Fruit fly (Drosophila melanogaster) whole organism, wandering third instar larva: ENCODE results near the gene CG14932.
A peak's percentile ranks its signal among the peaks of the same experiment; 100 is the strongest.

Source experiments
- Abd-B ChIP-seq: fragments of >200 bp; optimal IDR thresholded peaks from 2 replicates; lab custom pipeline; 2017; ENCODE audit warnings: missing biosample characterization, missing genetic modification characterization
- CG32264 ChIP-seq: fragments of 200-800 bp; sonication (Bioruptor generic); optimal IDR thresholded peaks from 2 replicates; lab custom pipeline; 2016; ENCODE audit warnings: missing biosample characterization, missing genetic modification characterization
- CG9705 ChIP-seq: fragments of 200-800 bp; sonication (Bioruptor generic); optimal IDR thresholded peaks from 2 replicates; lab custom pipeline; 2018; ENCODE audit warnings: missing biosample characterization, mild to moderate bottlenecking, missing genetic modification characterization
- CrebA ChIP-seq: fragments of 200-800 bp; sonication (Bioruptor generic); optimal IDR thresholded peaks from 2 replicates; lab custom pipeline; 2016; ENCODE audit warnings: missing biosample characterization, mild to moderate bottlenecking, missing genetic modification characterization, borderline replicate concordance
- Dfd ChIP-seq: fragments of >200 bp; optimal IDR thresholded peaks from 2 replicates; lab custom pipeline; 2017; ENCODE audit warnings: missing biosample characterization, missing genetic modification characterization
- Dif ChIP-seq: fragments of 200-275, 200-300 bp; sonication (Bioruptor generic); optimal IDR thresholded peaks from 2 replicates; lab custom pipeline; 2018; ENCODE audit warnings: missing biosample characterization, missing genetic modification characterization; ENCODE audit not compliant: partially characterized antibody
- HLH106 ChIP-seq: fragments of 200-800 bp; optimal IDR thresholded peaks from 3 replicates; lab custom pipeline; 2019; ENCODE audit warnings: missing biosample characterization, mild to moderate bottlenecking, missing genetic modification characterization, moderate library complexity
- Hnf4 ChIP-seq: fragments of 200-800 bp; sonication (Bioruptor generic); optimal IDR thresholded peaks from 2 replicates; lab custom pipeline; 2016; ENCODE audit warnings: missing biosample characterization, mild to moderate bottlenecking, missing genetic modification characterization
- Hr78 ChIP-seq: fragments of >200 bp; optimal IDR thresholded peaks from 2 replicates; lab custom pipeline; 2017; ENCODE audit warnings: missing biosample characterization, missing genetic modification characterization
- Hr83 ChIP-seq: fragments of 200-300 bp; sonication (Bioruptor generic); optimal IDR thresholded peaks from 2 replicates; lab custom pipeline; 2016; ENCODE audit warnings: missing biosample characterization, mild to moderate bottlenecking, missing genetic modification characterization, moderate library complexity; ENCODE audit not compliant: poor library complexity, severe bottlenecking
- Jra ChIP-seq: sonication (Bioruptor generic); optimal IDR thresholded peaks from 2 replicates; lab custom pipeline; 2016; ENCODE audit warnings: missing biosample characterization, missing genetic modification characterization
- Mio ChIP-seq: sonication (Bioruptor generic); optimal IDR thresholded peaks from 2 replicates; lab custom pipeline; 2016; ENCODE audit warnings: missing biosample characterization, missing genetic modification characterization
- Myc ChIP-seq: fragments of >200 bp; optimal IDR thresholded peaks from 2 replicates; lab custom pipeline; 2017
- N ChIP-seq: fragments of >200 bp; optimal IDR thresholded peaks from 2 replicates; lab custom pipeline; 2018; ENCODE audit warnings: missing biosample characterization, missing external identifiers, missing genetic modification characterization
- Rel ChIP-seq, 2 experiments: fragments of 200-800 bp; sonication (Bioruptor generic) in 1 of 2; optimal IDR thresholded peaks; 2 replicates in 1 of 2; 3 replicates in 1 of 2; lab custom pipeline; 2016 to 2019; ENCODE audit warnings: mild to moderate bottlenecking in 2 of 2, missing biosample characterization in 2 of 2, missing genetic modification characterization in 2 of 2, moderate library complexity in 1 of 2
- Sp1 ChIP-seq: fragments of 200-800 bp; sonication (Bioruptor generic); optimal IDR thresholded peaks from 3 replicates; lab custom pipeline; 2019; ENCODE audit warnings: missing biosample characterization, mild to moderate bottlenecking, missing genetic modification characterization, moderate library complexity
- Vsx2 ChIP-seq: fragments of 200-300, 225-300 bp; sonication (Bioruptor generic); optimal IDR thresholded peaks from 2 replicates; lab custom pipeline; 2018; ENCODE audit warnings: missing biosample characterization, missing genetic modification characterization; ENCODE audit not compliant: partially characterized antibody
- brk ChIP-seq: fragments of 200-800 bp; sonication (Bioruptor generic); optimal IDR thresholded peaks from 2 replicates; lab custom pipeline; 2016; ENCODE audit warnings: missing biosample characterization, mild to moderate bottlenecking, missing genetic modification characterization
- dl ChIP-seq, 2 experiments: fragments of 175-275, 200-275 bp in 1 of 2; fragments of 200-275 bp in 1 of 2; sonication (Bioruptor generic); optimal IDR thresholded peaks; lab custom pipeline; 2018; ENCODE audit warnings: mild to moderate bottlenecking in 2 of 2, missing biosample characterization in 2 of 2, missing genetic modification characterization in 2 of 2, moderate library complexity in 2 of 2; ENCODE audit not compliant: partially characterized antibody in 2 of 2, insufficient read depth in 1 of 2
- ey ChIP-seq: fragments of 200-800 bp; sonication (Bioruptor generic); optimal IDR thresholded peaks from 2 replicates; lab custom pipeline; 2016; ENCODE audit warnings: missing biosample characterization, missing genetic modification characterization
- foxo ChIP-seq, 2 experiments: fragments of 200-800 bp; sonication (Bioruptor generic); optimal IDR thresholded peaks; 2 replicates in 1 of 2; 3 replicates in 1 of 2; lab custom pipeline; 2016 to 2017; ENCODE audit warnings: missing biosample characterization in 2 of 2, missing genetic modification characterization in 2 of 2
- fru ChIP-seq: fragments of 200-800 bp; sonication (Bioruptor generic); optimal IDR thresholded peaks from 3 replicates; lab custom pipeline; 2016; ENCODE audit warnings: missing biosample characterization, mild to moderate bottlenecking, missing genetic modification characterization
- h ChIP-seq: fragments of 200-800 bp; sonication (Bioruptor generic); optimal IDR thresholded peaks from 3 replicates; lab custom pipeline; 2016; ENCODE audit warnings: missing biosample characterization, mild to moderate bottlenecking, missing genetic modification characterization
- lola ChIP-seq: fragments of >200 bp; optimal IDR thresholded peaks from 2 replicates; lab custom pipeline; 2017; ENCODE audit warnings: missing biosample characterization, missing genetic modification characterization
- pan ChIP-seq: fragments of >200 bp; optimal IDR thresholded peaks from 2 replicates; lab custom pipeline; 2017
- psq ChIP-seq: fragments of 200-800 bp; sonication (Bioruptor generic); optimal IDR thresholded peaks from 3 replicates; lab custom pipeline; 2017; ENCODE audit warnings: missing biosample characterization, mild to moderate bottlenecking, missing genetic modification characterization, moderate library complexity
- rgr ChIP-seq: fragments of 200-800 bp; sonication (Bioruptor generic); optimal IDR thresholded peaks from 3 replicates; lab custom pipeline; 2016; ENCODE audit warnings: missing biosample characterization, mild to moderate bottlenecking, missing genetic modification characterization
- sage ChIP-seq: fragments of 200-800 bp; sonication (Bioruptor generic); optimal IDR thresholded peaks from 2 replicates; lab custom pipeline; 2016; ENCODE audit warnings: missing biosample characterization, mild to moderate bottlenecking, missing genetic modification characterization
- sv ChIP-seq: fragments of 200-800 bp; sonication (Bioruptor generic); optimal IDR thresholded peaks from 3 replicates; lab custom pipeline; 2016; ENCODE audit warnings: missing biosample characterization, missing genetic modification characterization
- tai ChIP-seq: sonication (Bioruptor generic); optimal IDR thresholded peaks from 2 replicates; lab custom pipeline; 2016; ENCODE audit warnings: missing biosample characterization, missing genetic modification characterization

CG14932 gene

DNA sequence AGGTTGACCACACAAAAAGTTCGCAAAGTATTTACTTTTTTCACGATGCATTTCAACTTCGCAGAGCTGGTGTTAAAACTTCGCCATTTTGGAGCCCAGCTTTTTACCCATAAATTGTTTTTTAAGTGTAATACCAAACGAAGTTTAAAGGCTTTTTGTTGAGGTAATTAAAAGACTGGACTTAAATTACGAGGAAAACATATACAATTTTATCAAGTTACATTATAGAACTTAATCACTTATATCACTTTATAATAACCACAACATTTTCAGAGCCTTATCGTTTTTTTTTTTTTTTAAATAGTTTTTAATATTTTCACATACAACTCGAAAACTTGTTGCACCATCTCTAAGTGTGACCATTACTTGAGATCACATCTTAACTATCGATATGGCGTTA, 1.7 kb upstream of the CG14932 start, which contains the start of gene CG14931:
TSS of gene CG14931 (plus strand) at position 301 of the 400 bp plus-strand sequence.
- no peak for TF ChIP-seq ey (GFP tag; lab: Kevin White, UChicago)
- TF ChIP-seq brk: no peak
- no peak for TF ChIP-seq Jra
- no peak for TF ChIP-seq pan
- no peak for TF ChIP-seq tai (GFP tag; lab: Kevin White, UChicago)
- no peak for TF ChIP-seq lola (GFP tag; lab: Kevin White, UChicago)
- TF ChIP-seq CG32264 (GFP tag; lab: Kevin White, UChicago): no peak
- TF ChIP-seq sv (GFP tag; lab: Kevin White, UChicago): no peak

DNA sequence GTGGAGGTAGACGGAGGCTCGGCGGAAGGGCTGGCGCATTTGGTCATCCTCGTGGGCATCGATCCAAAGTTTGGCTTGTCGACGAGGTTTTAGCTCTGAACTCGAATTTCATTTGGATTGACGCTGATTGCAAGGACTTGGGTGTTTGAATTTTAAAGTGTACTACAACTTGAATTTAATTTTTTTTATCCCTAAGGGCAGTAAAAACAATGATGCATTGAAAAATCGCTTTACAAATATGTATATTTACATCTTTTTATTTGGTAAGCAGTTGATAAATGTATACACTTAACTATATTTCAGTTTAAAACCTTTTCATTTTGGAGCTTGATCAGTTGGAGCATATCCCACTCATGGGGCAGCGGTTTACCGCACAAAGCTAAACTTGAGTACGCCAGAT, 2.5 kb downstream of the CG14932 start, which contains the start of gene Tsp33B:
TSS of gene Tsp33B (minus strand) at position 101 of the 400 bp plus-strand sequence.
- TF ChIP-seq HLH106 (tag; lab: Kevin White, UChicago) (no peak), Abd-B (GFP tag; lab: Kevin White, UChicago) (no peak), pan (no peak), Rel (GFP tag; optimal IDR thresholded peaks at IDR 0.05; lab: Kevin White, UChicago) (no peak), Rel (tag; optimal IDR thresholded peaks at IDR 0.05; lab: Kevin White, UChicago) (no peak), Myc (no peak), sage (no peak), h (GFP tag; lab: Kevin White, UChicago) (no peak), Vsx2 (no peak), Sp1 (no peak), CrebA (GFP tag; lab: Kevin White, UChicago) (no peak), brk (no peak), lola (GFP tag; lab: Kevin White, UChicago) (no peak), dl (GFP tag; optimal IDR thresholded peaks at IDR 0.05; lab: Kevin White, UChicago; ENCODE audit: insufficient read depth in 1 of 2, partially characterized antibody in 2 of 2) (no peak), ey (GFP tag; lab: Kevin White, UChicago) (no peak), Hr83 (GFP tag; lab: Kevin White, UChicago) (no peak), CG32264 (GFP tag; lab: Kevin White, UChicago) (no peak), psq (GFP tag; lab: Kevin White, UChicago) (no peak), Dfd (GFP tag; lab: Kevin White, UChicago) (no peak), Mio (GFP tag; lab: Kevin White, UChicago) (no peak)

DNA sequence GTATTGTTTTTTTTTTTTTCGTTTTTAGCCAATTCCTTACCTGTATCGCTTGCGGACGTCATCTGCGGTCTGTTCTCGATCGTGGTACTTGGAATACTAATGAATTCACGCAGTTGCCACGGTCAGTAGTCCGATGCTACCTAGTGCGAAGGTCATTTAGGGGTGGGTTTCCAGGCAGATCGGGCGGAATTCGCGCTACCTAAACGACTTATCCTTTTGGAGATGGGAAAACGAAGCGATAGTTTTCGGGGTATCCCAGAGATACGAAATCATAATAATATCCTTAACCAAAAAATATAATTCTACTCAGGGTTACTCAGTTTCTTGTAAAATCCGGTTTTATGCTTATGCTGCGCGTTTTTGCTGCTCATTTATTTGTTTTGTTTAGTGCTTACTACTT, 4.3 kb downstream of the CG14932 start, which contains the start of gene CG14937:
TSS of gene CG14937 (minus strand) at position 101 of the 400 bp plus-strand sequence.
- TF ChIP-seq HLH106 (tag; lab: Kevin White, UChicago) (no peak), sv (GFP tag; lab: Kevin White, UChicago) (no peak), Dif (no peak), CG9705 (GFP tag; lab: Kevin White, UChicago) (no peak), Myc (no peak), psq (GFP tag; lab: Kevin White, UChicago) (no peak), ey (GFP tag; lab: Kevin White, UChicago) (no peak), rgr (GFP tag; lab: Kevin White, UChicago) (no peak), Sp1 (no peak), dl (GFP tag; optimal IDR thresholded peaks at IDR 0.05; lab: Kevin White, UChicago; ENCODE audit: insufficient read depth in 1 of 2, partially characterized antibody in 2 of 2) (no peak), foxo (GFP tag; optimal IDR thresholded peaks at IDR 0.05; lab: Kevin White, UChicago) (no peak), fru (no peak), N (GFP tag; lab: Kevin White, UChicago) (no peak), brk (no peak), sage (no peak)

DNA sequence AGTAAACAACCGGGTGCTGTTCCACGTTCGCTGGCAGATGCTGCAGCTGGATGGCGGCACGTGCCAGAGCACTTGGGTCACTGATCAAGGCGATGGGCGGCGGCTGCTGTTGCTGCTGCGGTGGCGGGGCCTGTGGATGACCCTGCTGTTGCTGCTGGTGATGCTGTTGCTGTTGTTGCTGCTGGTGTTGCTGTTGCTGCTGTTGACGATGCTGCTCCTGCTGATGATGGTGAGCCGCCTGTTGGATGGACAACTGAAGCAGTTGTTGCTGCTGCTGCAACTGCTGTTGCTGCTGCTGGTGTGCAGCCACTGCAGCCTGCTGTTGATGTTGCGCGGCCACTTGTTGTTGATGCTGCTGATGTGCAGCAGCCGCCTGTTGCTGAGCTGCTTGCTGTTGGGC, 7.4 kb downstream of the CG14932 start:
- TF ChIP-seq Hnf4 (no peak), Dfd (GFP tag; lab: Kevin White, UChicago) (peak; percentile 95), Jra (no peak)

DNA sequence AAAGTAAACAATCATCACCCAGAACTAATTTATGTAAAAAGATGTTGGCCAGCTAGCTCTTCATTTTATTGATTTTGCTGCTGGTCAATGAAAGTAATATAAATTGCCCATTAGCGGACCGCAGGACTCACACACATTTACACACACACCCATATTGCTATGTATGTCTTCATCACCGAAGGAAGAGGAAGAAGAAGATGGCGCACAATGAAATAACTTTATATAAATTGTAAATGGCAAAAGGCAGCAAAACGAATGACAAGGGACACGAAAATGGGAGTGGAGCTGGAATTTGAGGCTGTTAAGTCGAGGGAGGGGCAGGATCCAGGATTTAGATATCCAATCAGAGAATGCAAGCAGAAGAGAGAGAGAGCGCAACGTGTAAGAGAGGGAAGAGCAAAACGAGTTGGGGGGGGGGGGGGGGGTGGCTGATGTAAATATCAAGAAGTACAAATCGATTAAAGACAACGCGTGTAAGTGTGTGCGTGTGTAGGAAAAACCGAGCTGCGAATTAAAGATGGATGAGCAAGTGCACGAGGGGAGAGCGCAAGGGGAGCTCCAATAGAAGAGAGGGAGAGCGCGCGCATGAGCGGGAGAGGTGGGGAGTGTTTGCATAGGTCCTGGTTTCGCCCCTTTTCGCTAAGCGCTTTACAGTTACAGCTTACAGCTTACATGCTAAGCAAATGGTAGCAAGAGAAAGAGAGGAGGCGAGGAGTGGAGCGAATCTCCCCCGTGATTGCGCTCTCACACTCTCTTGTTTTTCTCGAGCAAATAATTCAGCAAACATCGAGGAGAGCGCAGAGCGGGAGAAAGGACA, 14.7 kb downstream of the CG14932 start:
- no peak for TF ChIP-seq Sp1
- TF ChIP-seq psq (GFP tag; lab: Kevin White, UChicago): peak; percentile 70
- TF ChIP-seq Dfd (GFP tag; lab: Kevin White, UChicago): peak; percentile 16
- TF ChIP-seq HLH106 (tag; lab: Kevin White, UChicago): no peak
- TF ChIP-seq Hr78: no peak
